Fruit fly (Drosophila melanogaster) S2 (cell line): ENCODE results near the gene ttm2.

Experiments used
- CG8478 ChIP-seq: fragments of >200 bp; optimal IDR thresholded peaks from 2 replicates; lab custom pipeline; 2018
- CTCF ChIP-seq, 2 experiments: fragments of >200 bp; optimal IDR thresholded peaks; 2 replicates each; lab custom pipeline; 2018

dm6 chr3L:270760-271500, 4.0 kb upstream of the ttm2 start, which contains the start of gene miple2:
- TF ChIP-seq CG8478 (no peak), CTCF (optimal IDR thresholded peaks at IDR 0.05; lab: Kevin White, UChicago) (no peak)
